Worm (Caenorhabditis elegans) whole organism, late embryonic: Measurements from ENCODE around the gene lact-4.

Source experiments
- ama-1 ChIP-seq: fragments of 150-350 bp; optimal IDR thresholded peaks from 2 replicates; lab custom pipeline; 2014
- ceh-22 ChIP-seq: sonication (generic microtip); optimal IDR thresholded peaks from 2 replicates; lab custom pipeline; 2017; ENCODE audit warnings: missing biosample characterization, missing genetic modification characterization
- dmd-4 ChIP-seq: sonication (generic microtip); optimal IDR thresholded peaks from 2 replicates; lab custom pipeline; 2016; ENCODE audit warnings: borderline replicate concordance, missing genetic modification characterization, missing compliant biosample characterization
- pqm-1 ChIP-seq: sonication (generic microtip); optimal IDR thresholded peaks from 2 replicates; lab custom pipeline; 2016; ENCODE audit warnings: missing genetic modification characterization, missing compliant biosample characterization
- sox-4 ChIP-seq: sonication (generic microtip); optimal IDR thresholded peaks from 2 replicates; lab custom pipeline; 2017; ENCODE audit warnings: mild to moderate bottlenecking, missing genetic modification characterization, inconsistent platforms, missing compliant biosample characterization
- tbx-2 ChIP-seq: sonication (generic microtip); optimal IDR thresholded peaks from 2 replicates; lab custom pipeline; 2016; ENCODE audit warnings: missing genetic modification characterization, missing compliant biosample characterization

- no peak for TF ChIP-seq ama-1
- TF ChIP-seq ceh-22 (tag; lab: Kevin White, UChicago), result no peak
- no peak for TF ChIP-seq sox-4
- TF ChIP-seq dmd-4 (tag; lab: Kevin White, UChicago), result no peak
- no peak for TF ChIP-seq tbx-2
- TF ChIP-seq pqm-1 (tag; lab: Kevin White, UChicago), result no peak
Observed at ce11 chrII:8479337-8479736, 941 bp downstream of the lact-4 start.
